Fruit fly (Drosophila melanogaster): ENCODE data around the gene CG6287.

dm6 chr2L:11170549-11170948, 15.0 kb upstream of the CG6287 start:
- TF ChIP-seq h (optimal IDR thresholded peaks at IDR 0.05) (no peak), ttk (optimal IDR thresholded peaks at IDR 0.05) (no peak)

Data from Kc167 (cell line).